Fruit fly (Drosophila melanogaster): ENCODE results near the gene BBS8.

Gene BBS8

DNA sequence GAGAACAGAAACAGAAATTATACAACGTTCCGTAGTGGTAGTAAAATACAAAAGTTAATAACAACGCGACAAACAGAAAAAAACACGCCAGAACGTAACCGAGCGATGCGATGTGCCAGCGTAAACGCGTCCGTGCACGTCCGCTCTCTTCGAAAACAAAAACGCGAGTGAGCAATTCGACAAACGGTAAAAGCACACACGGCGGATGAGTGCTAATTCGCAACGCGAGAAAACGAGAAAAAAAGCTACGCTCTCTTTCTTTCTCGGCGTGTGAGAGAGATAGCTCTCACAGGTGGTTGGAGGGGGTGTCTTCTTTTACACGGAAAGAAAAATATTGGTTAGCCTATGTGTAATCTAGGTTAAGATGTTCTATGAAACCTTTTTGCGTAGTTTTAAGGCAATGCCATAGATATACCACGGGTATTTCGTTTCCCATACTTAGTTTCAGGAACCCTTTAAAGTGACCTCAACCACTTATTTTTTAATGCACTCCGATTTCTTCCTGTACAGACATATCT lies 49.5 kb downstream of the BBS8 start, which contains the start of gene CG4297 (continued):
- TF ChIP-seq prd (optimal IDR thresholded peaks at IDR 0.05) = no peak
- no peak for TF ChIP-seq prd (GFP tag; IDR thresholded peaks at IDR 0.05)
- peak; percentile 86 for TF ChIP-seq CG13894 (tag; optimal IDR thresholded peaks at IDR 0.05)
- TF ChIP-seq Dref (GFP tag; IDR thresholded peaks at IDR 0.05) = no peak
- TF ChIP-seq btn (GFP tag; optimal IDR thresholded peaks at IDR 0.05) = peak; percentile 83
- peak; percentile 94 for TF ChIP-seq CG30403 (GFP tag; optimal IDR thresholded peaks at IDR 0.05)
- no peak for TF ChIP-seq C15 (GFP tag; IDR thresholded peaks at IDR 0.05)
- TF ChIP-seq Dip3 (GFP tag; optimal IDR thresholded peaks at IDR 0.05) = peak; percentile 90
- no peak for TF ChIP-seq Doc3 (GFP tag; IDR thresholded peaks at IDR 0.05; ENCODE audit: partially characterized antibody)
- TF ChIP-seq mam (GFP tag; optimal IDR thresholded peaks at IDR 0.05) = peak; percentile 94
- no peak for TF ChIP-seq wor (GFP tag; IDR thresholded peaks at IDR 0.05)
- no peak for TF ChIP-seq nerfin-2 (GFP tag; IDR thresholded peaks at IDR 0.05; ENCODE audit: partially characterized antibody)
- peak; percentile 94 for TF ChIP-seq CG7839 (tag; optimal IDR thresholded peaks at IDR 0.05)
- no peak for TF ChIP-seq pfk (GFP tag; optimal IDR thresholded peaks at IDR 0.05)
- TF ChIP-seq NC2α (GFP tag; optimal IDR thresholded peaks at IDR 0.05) = peak; percentile 88
- TF ChIP-seq CG10431 (GFP tag; optimal IDR thresholded peaks at IDR 0.05) = peak; percentile 55
- TF ChIP-seq cato (GFP tag; optimal IDR thresholded peaks at IDR 0.05; ENCODE audit: borderline replicate concordance) = peak; percentile 85
- peak; percentile 80 for TF ChIP-seq CG2202 (tag; optimal IDR thresholded peaks at IDR 0.05)
- TF ChIP-seq Eip74EF (GFP tag; optimal IDR thresholded peaks at IDR 0.05) = peak in 1 of 2 experiments; percentile 91
- peak; percentile 88 for TF ChIP-seq en (GFP tag; optimal IDR thresholded peaks at IDR 0.05)
- TF ChIP-seq CG4820 (GFP tag; optimal IDR thresholded peaks at IDR 0.05) = peak; percentile 90
- peak; percentile 94 for TF ChIP-seq Hand (GFP tag; optimal IDR thresholded peaks at IDR 0.05)
- peak; percentile 94 for TF ChIP-seq Camta (GFP tag; optimal IDR thresholded peaks at IDR 0.05)
- TF ChIP-seq stc (GFP tag; IDR thresholded peaks at IDR 0.05) = no peak
- TF ChIP-seq Mrtf (GFP tag; IDR thresholded peaks at IDR 0.05) = no peak
- TF ChIP-seq Bgb (GFP tag; IDR thresholded peaks at IDR 0.05; ENCODE audit: partially characterized antibody) = no peak
- peak; percentile 94 for TF ChIP-seq Six4 (GFP tag; optimal IDR thresholded peaks at IDR 0.05)
- TF ChIP-seq B-H1 (GFP tag; IDR thresholded peaks at IDR 0.05) = no peak
- peak; percentile 57 for TF ChIP-seq CG8359 (GFP tag; optimal IDR thresholded peaks at IDR 0.05; ENCODE audit: borderline replicate concordance)
- TF ChIP-seq fd64A (GFP tag; optimal IDR thresholded peaks at IDR 0.05) = peak; percentile 78
- peak; percentile 93 for TF ChIP-seq Oli (tag; optimal IDR thresholded peaks at IDR 0.05)
- TF ChIP-seq HLH3B (GFP tag; IDR thresholded peaks at IDR 0.05) = no peak
- TF ChIP-seq CG31365 (tag; optimal IDR thresholded peaks at IDR 0.05) = peak; percentile 83
- TF ChIP-seq Sry-δ (GFP tag; optimal IDR thresholded peaks at IDR 0.05) = peak; percentile 59
- peak; percentile 93 for TF ChIP-seq CG8924 (tag; optimal IDR thresholded peaks at IDR 0.05)
- TF ChIP-seq kni (GFP tag; optimal IDR thresholded peaks at IDR 0.05) = peak; percentile 55
- TF ChIP-seq CG17186 (GFP tag; optimal IDR thresholded peaks at IDR 0.05) = peak; percentile 83
- TF ChIP-seq D19B (GFP tag; optimal IDR thresholded peaks at IDR 0.05) = peak; percentile 88

- TF ChIP-seq CG30403 (GFP tag; optimal IDR thresholded peaks at IDR 0.05) (no peak), Optix (GFP tag; IDR thresholded peaks at IDR 0.05) (no peak), CG10654 (GFP tag; optimal IDR thresholded peaks at IDR 0.05) (no peak), Nf-YC (tag; optimal IDR thresholded peaks at IDR 0.05) (peak; percentile 25), CG17385 (GFP tag; optimal IDR thresholded peaks at IDR 0.05) (peak; percentile 59), twi (tag; optimal IDR thresholded peaks at IDR 0.05) (no peak), CG3163 (GFP tag; optimal IDR thresholded peaks at IDR 0.05) (no peak), Hey (tag; optimal IDR thresholded peaks at IDR 0.05) (no peak), tup (GFP tag; optimal IDR thresholded peaks at IDR 0.05) (no peak), CG31224 (GFP tag; IDR thresholded peaks at IDR 0.05) (no peak), CG9727 (GFP tag; optimal IDR thresholded peaks at IDR 0.05) (no peak), CG14965 (GFP tag; optimal IDR thresholded peaks at IDR 0.05; ENCODE audit: borderline replicate concordance) (no peak), Dfd (GFP tag; optimal IDR thresholded peaks at IDR 0.05) (no peak), HHEX (GFP tag; optimal IDR thresholded peaks at IDR 0.05) (no peak), CG2875 (GFP tag; optimal IDR thresholded peaks at IDR 0.05) (no peak)
These were observed 50.2 kb downstream of the BBS8 start, which contains the start of gene MED15 for dm6 chr2L:472829-473228. Gene MED15, plus strand, starts transcription at chr2L:473013.
